Worm (Caenorhabditis elegans) whole organism, young adult: ENCODE results near the gene dnj-13.

Source experiments
- B0261.1 ChIP-seq: sonication (generic microtip); optimal IDR thresholded peaks from 2 replicates; lab custom pipeline; 2016; ENCODE audit warnings: mild to moderate bottlenecking, missing genetic modification characterization, moderate library complexity, missing compliant biosample characterization
- D2030.7 ChIP-seq: fragments of 200-800 bp; sonication (Bioruptor generic); IDR thresholded peaks from 2 replicates; pipeline ENCODE4 v1.3.6; 2022; ENCODE audit warnings: missing genetic modification reagents, missing genetic modification characterization, missing compliant biosample characterization
- F10E7.11 ChIP-seq: sonication (generic microtip); optimal IDR thresholded peaks from 2 replicates; lab custom pipeline; 2017; ENCODE audit warnings: mild to moderate bottlenecking, missing genetic modification characterization, moderate library complexity, missing compliant biosample characterization
- F22D6.2 ChIP-seq: sonication (generic microtip); optimal IDR thresholded peaks from 2 replicates; lab custom pipeline; 2016; ENCODE audit warnings: mild to moderate bottlenecking, missing genetic modification characterization, missing compliant biosample characterization
- F37B4.10 ChIP-seq: fragments of 200-800 bp; sonication (Bioruptor generic); IDR thresholded peaks from 2 replicates; pipeline ENCODE4 v1.3.6; 2022; ENCODE audit warnings: missing genetic modification characterization, missing compliant biosample characterization
- F52B5.7 ChIP-seq: sonication (generic microtip); optimal IDR thresholded peaks from 2 replicates; lab custom pipeline; 2016; ENCODE audit warnings: mild to moderate bottlenecking, missing genetic modification characterization, missing compliant biosample characterization
- F57A8.1 ChIP-seq: fragments of 200-800 bp; sonication (Bioruptor generic); optimal IDR thresholded peaks from 2 replicates; lab custom pipeline; 2018; ENCODE audit warnings: mild to moderate bottlenecking, missing genetic modification characterization, moderate library complexity, missing compliant biosample characterization
- F57C9.4 ChIP-seq: sonication (generic microtip); optimal IDR thresholded peaks from 2 replicates; lab custom pipeline; 2017; ENCODE audit warnings: mild to moderate bottlenecking, missing genetic modification characterization, missing compliant biosample characterization
- T26A5.8 ChIP-seq: sonication (generic microtip); optimal IDR thresholded peaks from 2 replicates; lab custom pipeline; 2016; ENCODE audit warnings: missing genetic modification characterization, missing compliant biosample characterization
- Y67H2A.10 ChIP-seq: fragments of 200-800 bp; sonication (Bioruptor generic); conservative IDR thresholded peaks from 2 replicates; pipeline ENCODE4 v1.3.6; 2022; ENCODE audit warnings: missing genetic modification reagents, missing genetic modification characterization, missing compliant biosample characterization
- Y79H2A.3 ChIP-seq: fragments of 200-800 bp; sonication (Bioruptor generic); conservative IDR thresholded peaks from 2 replicates; pipeline ENCODE4 v1.3.6; 2022; ENCODE audit warnings: missing genetic modification reagents, missing genetic modification characterization, missing compliant biosample characterization
- atf-7 ChIP-seq: sonication (generic microtip); optimal IDR thresholded peaks from 2 replicates; lab custom pipeline; 2017; ENCODE audit warnings: mild to moderate bottlenecking, missing genetic modification characterization, missing compliant biosample characterization
- attf-3 ChIP-seq: fragments of 200-800 bp; sonication (Bioruptor generic); conservative IDR thresholded peaks from 2 replicates; pipeline ENCODE4 v1.3.6; 2022; ENCODE audit warnings: missing genetic modification reagents, missing genetic modification characterization, missing compliant biosample characterization
- attf-6 ChIP-seq: fragments of 200-800 bp; sonication (Bioruptor generic); IDR thresholded peaks from 2 replicates; pipeline ENCODE4 v1.3.6; 2022; ENCODE audit warnings: missing genetic modification reagents, missing genetic modification characterization, missing compliant biosample characterization
- cebp-1 ChIP-seq, 2 experiments: fragments of 200-800 bp in 1 of 2; sonication (Bioruptor generic) in 1 of 2; sonication (generic microtip) in 1 of 2; IDR thresholded peaks in 1 of 2; optimal IDR thresholded peaks in 1 of 2; 2 replicates each; pipeline versions ENCODE4 v1.3.6 to Lab custom; 2017 to 2022; ENCODE audit warnings: missing compliant biosample characterization in 2 of 2, missing genetic modification characterization in 2 of 2, mild to moderate bottlenecking in 1 of 2, missing genetic modification reagents in 1 of 2, moderate library complexity in 1 of 2
- cebp-2 ChIP-seq: fragments of 200-800 bp; sonication (Bioruptor generic); IDR thresholded peaks from 2 replicates; pipeline ENCODE4 v1.3.6; 2022; ENCODE audit warnings: missing genetic modification characterization, missing compliant biosample characterization
- ceh-100 ChIP-seq: fragments of 200-800 bp; sonication (Bioruptor generic); IDR thresholded peaks from 2 replicates; pipeline ENCODE4 v1.3.6; 2022; ENCODE audit warnings: missing genetic modification reagents, missing genetic modification characterization, missing compliant biosample characterization
- ceh-40 ChIP-seq: fragments of 200-800 bp; sonication (Bioruptor generic); IDR thresholded peaks from 2 replicates; pipeline ENCODE4 v1.3.6; 2022; ENCODE audit warnings: missing genetic modification characterization, missing compliant biosample characterization
- chd-7 ChIP-seq: sonication (generic microtip); optimal IDR thresholded peaks from 2 replicates; lab custom pipeline; 2016; ENCODE audit warnings: mild to moderate bottlenecking, missing genetic modification characterization, moderate library complexity, missing compliant biosample characterization
- dpff-1 ChIP-seq: sonication (generic microtip); optimal IDR thresholded peaks from 2 replicates; lab custom pipeline; 2017; ENCODE audit warnings: mild to moderate bottlenecking, missing genetic modification characterization, missing compliant biosample characterization
- egrh-3 ChIP-seq: fragments of 200-800 bp; sonication (Bioruptor generic); IDR thresholded peaks from 2 replicates; pipeline ENCODE4 v1.3.6; 2022; ENCODE audit warnings: missing genetic modification reagents, missing genetic modification characterization, missing compliant biosample characterization
- hlh-12 ChIP-seq: sonication (generic microtip); optimal IDR thresholded peaks from 2 replicates; lab custom pipeline; 2016; ENCODE audit warnings: missing genetic modification characterization, missing compliant biosample characterization
- hlh-26 ChIP-seq: fragments of 200-800 bp; sonication (Bioruptor generic); conservative IDR thresholded peaks from 2 replicates; pipeline ENCODE4 v1.3.6; 2022; ENCODE audit warnings: missing genetic modification reagents, missing genetic modification characterization, missing compliant biosample characterization
- hmg-20 ChIP-seq: fragments of 200-800 bp; sonication (Bioruptor generic); IDR thresholded peaks from 2 replicates; pipeline ENCODE4 v1.3.6; 2022; ENCODE audit warnings: missing genetic modification reagents, missing genetic modification characterization, missing compliant biosample characterization
- lag-1 ChIP-seq: fragments of 200-800 bp; sonication (Bioruptor generic); IDR thresholded peaks from 2 replicates; pipeline ENCODE4 v1.3.6; 2022; ENCODE audit warnings: missing genetic modification reagents, missing genetic modification characterization, missing compliant biosample characterization
- lin-35 ChIP-seq, 3 experiments: fragments of 150-350 bp in 2 of 3; sonication (generic microtip) in 1 of 3; optimal IDR thresholded peaks; 2 replicates each; lab custom pipeline; 2014 to 2018; ENCODE audit warnings: missing biosample characterization in 3 of 3, missing genetic modification characterization in 3 of 3, missing genetic modification reagents in 3 of 3
- lin-54 ChIP-seq: fragments of 200-800 bp; sonication (Bioruptor generic); optimal IDR thresholded peaks from 2 replicates; lab custom pipeline; 2018; ENCODE audit warnings: mild to moderate bottlenecking, missing genetic modification characterization, missing compliant biosample characterization
- lir-1 ChIP-seq: fragments of 200-800 bp; sonication (Bioruptor generic); conservative IDR thresholded peaks from 2 replicates; pipeline ENCODE4 v1.3.6; 2022; ENCODE audit warnings: missing genetic modification reagents, missing genetic modification characterization, missing compliant biosample characterization
- lsl-1 ChIP-seq: fragments of 200-800 bp; sonication (Bioruptor generic); optimal IDR thresholded peaks from 2 replicates; lab custom pipeline; 2018; ENCODE audit warnings: mild to moderate bottlenecking, missing genetic modification characterization, moderate library complexity, missing compliant biosample characterization
- madf-10 ChIP-seq: sonication (generic microtip); optimal IDR thresholded peaks from 2 replicates; lab custom pipeline; 2016; ENCODE audit warnings: mild to moderate bottlenecking, missing genetic modification characterization, missing compliant biosample characterization
- madf-6 ChIP-seq: fragments of 200-800 bp; sonication (Bioruptor generic); IDR thresholded peaks from 2 replicates; pipeline ENCODE4 v1.3.6; 2022; ENCODE audit warnings: missing genetic modification reagents, missing genetic modification characterization, missing compliant biosample characterization
- mcd-1 ChIP-seq: fragments of 200-800 bp; sonication (Bioruptor generic); IDR thresholded peaks from 2 replicates; pipeline ENCODE4 v1.3.6; 2022; ENCODE audit warnings: missing genetic modification reagents, missing genetic modification characterization, missing compliant biosample characterization
- nfya-1 ChIP-seq: sonication (generic microtip); optimal IDR thresholded peaks from 2 replicates; lab custom pipeline; 2017; ENCODE audit warnings: antibody characterized with exemption, missing compliant biosample characterization, missing genetic modification characterization, borderline replicate concordance; ENCODE audit not compliant: insufficient read depth
- nhr-80 ChIP-seq: sonication (generic microtip); optimal IDR thresholded peaks from 2 replicates; lab custom pipeline; 2016; ENCODE audit warnings: missing genetic modification characterization, missing compliant biosample characterization
- nhr-90 ChIP-seq: sonication (generic microtip); optimal IDR thresholded peaks from 2 replicates; lab custom pipeline; 2016; ENCODE audit warnings: missing genotype, mild to moderate bottlenecking, missing genetic modification characterization, missing compliant biosample characterization
- pha-4 ChIP-seq: fragments of 150-350 bp; sonication (generic microtip); optimal IDR thresholded peaks from 2 replicates; lab custom pipeline; 2014; ENCODE audit warnings: missing biosample characterization, missing genetic modification reagents, missing genetic modification characterization
- rcor-1 ChIP-seq: fragments of 200-800 bp; sonication (Bioruptor generic); IDR thresholded peaks from 2 replicates; pipeline ENCODE4 v1.3.6; 2022; ENCODE audit warnings: missing genetic modification reagents, missing genetic modification characterization, missing compliant biosample characterization
- rpc-1 ChIP-seq, 2 experiments: fragments of 150-350 bp in 1 of 2; sonication (generic microtip) in 1 of 2; optimal IDR thresholded peaks; 2 replicates each; lab custom pipeline; 2014 to 2018; ENCODE audit warnings: missing biosample characterization in 1 of 2, missing genetic modification characterization in 1 of 2, missing genetic modification reagents in 1 of 2, missing genotype in 1 of 2
- snpc-1.1 ChIP-seq: sonication (generic microtip); optimal IDR thresholded peaks from 2 replicates; lab custom pipeline; 2017; ENCODE audit warnings: missing genetic modification characterization, mild to moderate bottlenecking, missing compliant biosample characterization, antibody characterized with exemption, moderate library complexity, missing genotype, missing genetic modification reagents; ENCODE audit not compliant: insufficient read depth
- snpc-1.3 ChIP-seq: sonication (generic microtip); optimal IDR thresholded peaks from 2 replicates; lab custom pipeline; 2017; ENCODE audit warnings: missing genetic modification characterization, mild to moderate bottlenecking, missing compliant biosample characterization, antibody characterized with exemption, moderate library complexity, missing genotype, missing genetic modification reagents; ENCODE audit not compliant: insufficient read depth
- snpc-4 ChIP-seq, 5 experiments: fragments of 150-350 bp in 1 of 5; sonication (generic microtip) in 4 of 5; optimal IDR thresholded peaks; 2 replicates each; lab custom pipeline; 2014 to 2018; ENCODE audit warnings: missing genetic modification characterization in 5 of 5, missing biosample characterization in 3 of 5, antibody characterized with exemption in 2 of 5, mild to moderate bottlenecking in 2 of 5, missing compliant biosample characterization in 2 of 5, missing genotype in 2 of 5, moderate library complexity in 2 of 5, missing genetic modification reagents in 1 of 5
- somi-1 ChIP-seq: fragments of 200-800 bp; sonication (Bioruptor generic); optimal IDR thresholded peaks from 2 replicates; lab custom pipeline; 2018; ENCODE audit warnings: mild to moderate bottlenecking, missing genetic modification characterization, missing compliant biosample characterization
- tbp1 ChIP-seq: fragments of 200-800 bp; sonication (Bioruptor generic); optimal IDR thresholded peaks from 2 replicates; lab custom pipeline; 2018; ENCODE audit warnings: mild to moderate bottlenecking, missing genetic modification characterization, missing compliant biosample characterization
- unc-130 ChIP-seq: sonication (generic microtip); optimal IDR thresholded peaks from 2 replicates; lab custom pipeline; 2016; ENCODE audit warnings: missing genetic modification reagents, missing genetic modification characterization, missing compliant biosample characterization
- ztf-28 ChIP-seq: fragments of 200-800 bp; sonication (Bioruptor generic); IDR thresholded peaks from 2 replicates; pipeline ENCODE4 v1.3.6; 2022; ENCODE audit warnings: missing genetic modification reagents, missing genetic modification characterization, missing compliant biosample characterization

dnj-13 gene

DNA sequence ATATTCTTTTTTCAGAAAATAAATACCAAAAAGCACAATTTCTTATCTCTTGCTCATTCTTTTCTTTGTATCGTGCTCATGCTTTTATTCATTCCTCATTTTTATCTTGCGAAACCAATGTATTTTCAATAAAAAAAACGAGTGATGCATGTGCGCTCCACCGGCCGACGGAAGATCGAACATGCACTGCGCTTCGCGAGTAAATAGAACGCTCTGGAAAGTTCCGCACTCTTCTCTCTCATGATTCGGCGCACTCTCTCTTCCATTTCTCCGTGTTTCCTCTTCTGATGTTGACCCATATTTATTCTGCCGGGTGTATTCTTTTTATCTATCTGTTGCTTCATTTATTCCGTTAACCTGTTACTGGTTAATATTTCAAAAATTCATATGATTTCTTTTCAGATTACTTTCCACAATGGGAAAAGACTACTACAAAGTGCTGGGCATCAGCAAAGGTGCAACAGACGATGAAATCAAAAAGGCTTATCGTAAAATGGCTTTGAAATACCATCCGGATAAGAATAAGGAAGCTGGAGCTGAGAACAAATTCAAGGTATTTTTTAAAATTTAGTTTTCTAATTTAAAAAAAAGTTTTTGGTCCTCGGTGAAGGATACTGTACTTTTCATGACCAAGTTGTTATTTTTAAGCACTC lies at the start of gene dnj-13:
dnj-13 (plus strand) TSS at position 403 of the 653 bp plus-strand sequence.
- TF ChIP-seq tbp1 (GFP tag; lab: Kevin White, UChicago) (peak; percentile 76), atf-7 (peak; percentile 96), D2030.7 (GFP tag; lab: Robert Waterston, UW) (peak; percentile 92), Y79H2A.3 (GFP tag; lab: Robert Waterston, UW) (peak; percentile 85), cebp-1 (GFP tag; IDR thresholded peaks at IDR 0.05; lab: Robert Waterston, UW) (peak; percentile 94), cebp-1 (tag; optimal IDR thresholded peaks at IDR 0.05; lab: Kevin White, UChicago) (peak; percentile 97), mcd-1 (GFP tag; lab: Robert Waterston, UW) (peak; percentile 99), lin-54 (peak; percentile 93), nhr-90 (tag; lab: Kevin White, UChicago) (peak; percentile 49), snpc-1.1 (no peak), pha-4 (tag; lab: Kevin White, UChicago) (peak; percentile 41), rcor-1 (GFP tag; lab: Robert Waterston, UW) (peak; percentile 94), madf-6 (GFP tag; lab: Robert Waterston, UW) (peak; percentile 94), cebp-2 (peak; percentile 92), lag-1 (no peak), madf-10 (tag; lab: Kevin White, UChicago) (peak; percentile 77), B0261.1 (tag; lab: Kevin White, UChicago) (peak; percentile 39), F57A8.1 (GFP tag; lab: Kevin White, UChicago) (peak; percentile 5), lir-1 (GFP tag; lab: Robert Waterston, UW) (peak; percentile 91), snpc-1.3 (tag; lab: Kevin White, UChicago) (peak; percentile 67), hlh-26 (GFP tag; lab: Robert Waterston, UW) (no peak), ceh-40 (GFP tag; lab: Robert Waterston, UW) (peak; percentile 86), ceh-100 (GFP tag; lab: Robert Waterston, UW) (peak; percentile 93), hmg-20 (peak; percentile 84), somi-1 (GFP tag; lab: Kevin White, UChicago) (peak; percentile 90), lsl-1 (peak; percentile 70), nfya-1 (tag; lab: Kevin White, UChicago) (no peak), unc-130 (GFP tag; lab: Kevin White, UChicago) (peak; percentile 35), nhr-80 (tag; lab: Kevin White, UChicago) (peak; percentile 45), Y67H2A.10 (GFP tag; lab: Robert Waterston, UW) (peak; percentile 95), T26A5.8 (tag; lab: Kevin White, UChicago) (peak; percentile 55), snpc-4 (GFP tag; optimal IDR thresholded peaks at IDR 0.05; lab: Kevin White, UChicago) (peak; percentile 24), snpc-4 (tag; optimal IDR thresholded peaks at IDR 0.05; lab: Kevin White, UChicago) (peak in 3 of 4 experiments; percentile 53 to 82 (median 74)), chd-7 (peak; percentile 98), egrh-3 (GFP tag; lab: Robert Waterston, UW) (peak; percentile 54), F52B5.7 (tag; lab: Kevin White, UChicago) (peak; percentile 95), lin-35 (GFP tag; optimal IDR thresholded peaks at IDR 0.05; lab: Kevin White, UChicago) (peak in 2 of 3 experiments; percentile 18 to 82), attf-3 (peak; percentile 80), F37B4.10 (GFP tag; lab: Robert Waterston, UW) (0 out of 2 replicates have a peak, but pooled peaks have one; percentile 14), F22D6.2 (peak; percentile 81), attf-6 (peak; percentile 84), F10E7.11 (peak; percentile 94), F57C9.4 (tag; lab: Kevin White, UChicago) (no peak), dpff-1 (tag; lab: Kevin White, UChicago) (peak; percentile 58), ztf-28 (GFP tag; lab: Robert Waterston, UW) (peak; percentile 83; the same call in 1 of the 2 replicates), rpc-1 (optimal IDR thresholded peaks at IDR 0.05; lab: Kevin White, UChicago) (peak; percentile 79), rpc-1 (tag; optimal IDR thresholded peaks at IDR 0.05; lab: Kevin White, UChicago) (no peak), hlh-12 (tag; lab: Kevin White, UChicago) (no peak)
